Fruit fly (Drosophila melanogaster): ENCODE results near the gene jvl.
A peak's percentile ranks its signal among the peaks of the same experiment; 100 is the strongest.

The jvl gene

DNA sequence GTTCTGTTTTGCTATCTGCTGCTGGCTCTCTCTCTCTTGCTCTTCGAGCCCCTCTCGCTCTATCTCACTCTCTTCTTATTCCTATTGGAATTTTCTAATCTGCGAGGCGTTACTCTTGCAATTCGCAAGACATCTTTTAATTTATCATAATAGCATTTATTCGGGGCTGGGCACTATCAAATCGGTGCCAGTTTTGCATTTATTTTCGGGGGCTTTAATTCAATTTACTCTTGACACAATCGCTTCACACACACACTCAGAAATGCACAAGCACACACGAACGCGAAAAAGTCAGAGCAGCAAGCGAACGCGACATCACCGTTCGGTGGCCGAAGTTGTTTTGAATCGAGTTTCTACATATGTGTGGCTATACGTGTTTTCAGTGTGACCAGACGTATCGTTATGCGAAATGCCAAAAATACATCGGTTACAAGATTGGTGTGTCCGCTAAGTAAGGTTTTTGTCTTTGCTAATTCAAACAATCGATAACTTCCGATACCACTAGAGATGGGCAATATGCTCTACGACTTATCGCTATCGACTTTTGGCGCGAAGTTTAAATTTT lies 44.4 kb upstream of the jvl start, which contains the start of gene Meltrin (continued):
- TF ChIP-seq schlank (tag; optimal IDR thresholded peaks at IDR 0.05) (no peak), CG18476 (GFP tag; optimal IDR thresholded peaks at IDR 0.05) (no peak), CG15696 (tag; optimal IDR thresholded peaks at IDR 0.05) (peak; percentile 2), CG3281 (GFP tag; optimal IDR thresholded peaks at IDR 0.05) (peak; percentile 51), grn (GFP tag; optimal IDR thresholded peaks at IDR 0.05) (peak; percentile 51), Oaz (GFP tag; IDR thresholded peaks at IDR 0.05) (no peak), slou (GFP tag; optimal IDR thresholded peaks at IDR 0.05) (peak; percentile 29), CG10431 (GFP tag; optimal IDR thresholded peaks at IDR 0.05) (peak; percentile 15), Vsx1 (GFP tag; optimal IDR thresholded peaks at IDR 0.05) (peak; percentile 10), Oli (tag; optimal IDR thresholded peaks at IDR 0.05) (no peak), bowl (GFP tag; IDR thresholded peaks at IDR 0.05) (no peak), tna (GFP tag; IDR thresholded peaks at IDR 0.05; ENCODE audit: partially characterized antibody) (no peak), CG1602 (GFP tag; optimal IDR thresholded peaks at IDR 0.05) (no peak), cad (GFP tag; optimal IDR thresholded peaks at IDR 0.05) (no peak), HHEX (GFP tag; optimal IDR thresholded peaks at IDR 0.05) (peak; percentile 27), CG12391 (tag; optimal IDR thresholded peaks at IDR 0.05) (peak; percentile 71), gce (GFP tag; IDR thresholded peaks at IDR 0.05) (no peak), Ets65A (GFP tag) (no peak), CG5245 (GFP tag; optimal IDR thresholded peaks at IDR 0.05) (peak; percentile 13), CG6813 (GFP tag; optimal IDR thresholded peaks at IDR 0.05) (peak; percentile 71), Ssrp (tag; optimal IDR thresholded peaks at IDR 0.05) (no peak), amos (GFP tag; IDR thresholded peaks at IDR 0.05; ENCODE audit: partially characterized antibody) (no peak), CG3407 (GFP tag; optimal IDR thresholded peaks at IDR 0.05) (no peak), Sry-δ (GFP tag; optimal IDR thresholded peaks at IDR 0.05) (peak; percentile 95), Meics (GFP tag; optimal IDR thresholded peaks at IDR 0.05) (no peak), CG7963 (GFP tag; IDR thresholded peaks at IDR 0.05; ENCODE audit: partially characterized antibody) (no peak), trem (tag; optimal IDR thresholded peaks at IDR 0.05) (peak; percentile 83), Camta (GFP tag; optimal IDR thresholded peaks at IDR 0.05) (no peak), CG6272 (GFP tag; IDR thresholded peaks at IDR 0.05) (peak; percentile 9; the same call in 1 of the 2 replicates), Adf1 (GFP tag; IDR thresholded peaks at IDR 0.05) (no peak), CG6175 (GFP tag; IDR thresholded peaks at IDR 0.05) (no peak), Pdp1 (GFP tag; optimal IDR thresholded peaks at IDR 0.05) (peak in 1 of 2 experiments; percentile 71), esg (GFP tag; conservative IDR thresholded peaks at IDR 0.05) (no peak), br (optimal IDR thresholded peaks at IDR 0.05) (no peak), CG10979 (tag; optimal IDR thresholded peaks at IDR 0.05) (peak; percentile 19), Abd-B (GFP tag; optimal IDR thresholded peaks at IDR 0.05) (no peak), CG12659 (GFP tag; optimal IDR thresholded peaks at IDR 0.05) (peak; percentile 91), CG12744 (GFP tag; optimal IDR thresholded peaks at IDR 0.05) (peak; percentile 13), CG15011 (GFP tag; optimal IDR thresholded peaks at IDR 0.05) (no peak), ci (GFP tag; IDR thresholded peaks at IDR 0.05) (no peak), en (GFP tag; optimal IDR thresholded peaks at IDR 0.05) (no peak), CG1529 (GFP tag; optimal IDR thresholded peaks at IDR 0.05) (peak; percentile 13), Max (GFP tag; optimal IDR thresholded peaks at IDR 0.05) (peak; percentile 50), BtbVII (GFP tag; optimal IDR thresholded peaks at IDR 0.05) (peak; percentile 38), CG15514 (GFP tag; optimal IDR thresholded peaks at IDR 0.05) (peak; percentile 87), Deaf1 (tag; optimal IDR thresholded peaks at IDR 0.05) (peak; percentile 78), Scr (GFP tag; IDR thresholded peaks at IDR 0.05; ENCODE audit: partially characterized antibody) (no peak), fd3F (GFP tag; optimal IDR thresholded peaks at IDR 0.05) (no peak), CG3726 (GFP tag; IDR thresholded peaks at IDR 0.05) (no peak), abd-A (tag; optimal IDR thresholded peaks at IDR 0.05) (peak; percentile 74)

Data from whole organism, embryonic.